Fruit fly (Drosophila melanogaster): ENCODE measurements around the gene CG42671.

The CG42671 gene

dm6 chr3L:11198375-11198774 is 15.9 kb upstream of the CG42671 start:
- TF ChIP-seq EcR (GFP tag; optimal IDR thresholded peaks at IDR 0.05), result peak; percentile 67
- no peak for TF ChIP-seq CG4496 (GFP tag; IDR thresholded peaks at IDR 0.05)
- no peak for TF ChIP-seq fd96Ca (GFP tag; IDR thresholded peaks at IDR 0.05)
- no peak for TF ChIP-seq Pif1A (GFP tag; optimal IDR thresholded peaks at IDR 0.05)
- no peak for TF ChIP-seq Snoo (tag; optimal IDR thresholded peaks at IDR 0.05)
- TF ChIP-seq CG14655 (GFP tag; optimal IDR thresholded peaks at IDR 0.05), result no peak

- TF ChIP-seq EcR (GFP tag; optimal IDR thresholded peaks at IDR 0.05) (no peak), CG14655 (GFP tag; optimal IDR thresholded peaks at IDR 0.05) (no peak), rn (GFP tag; IDR thresholded peaks at IDR 0.05) (no peak), CG10348 (GFP tag; IDR thresholded peaks at IDR 0.05) (no peak), gl (tag; optimal IDR thresholded peaks at IDR 0.05) (no peak), CG34367 (tag; optimal IDR thresholded peaks at IDR 0.05) (no peak), fd96Ca (GFP tag; IDR thresholded peaks at IDR 0.05) (no peak), D1 (tag; optimal IDR thresholded peaks at IDR 0.05) (no peak)
Observed at dm6 chr3L:11199320-11199719, 15.0 kb upstream of the CG42671 start, which contains the start of gene CG7607. Gene CG7607 (plus strand): TSS chr3L:11199620.

dm6 chr3L:11201051-11201450 is 13.3 kb upstream of the CG42671 start, which contains the start of gene nkt:
Gene nkt (plus strand): TSS chr3L:11201351.
- no peak for TF ChIP-seq CG32121 (GFP tag; IDR thresholded peaks at IDR 0.05)

DNA sequence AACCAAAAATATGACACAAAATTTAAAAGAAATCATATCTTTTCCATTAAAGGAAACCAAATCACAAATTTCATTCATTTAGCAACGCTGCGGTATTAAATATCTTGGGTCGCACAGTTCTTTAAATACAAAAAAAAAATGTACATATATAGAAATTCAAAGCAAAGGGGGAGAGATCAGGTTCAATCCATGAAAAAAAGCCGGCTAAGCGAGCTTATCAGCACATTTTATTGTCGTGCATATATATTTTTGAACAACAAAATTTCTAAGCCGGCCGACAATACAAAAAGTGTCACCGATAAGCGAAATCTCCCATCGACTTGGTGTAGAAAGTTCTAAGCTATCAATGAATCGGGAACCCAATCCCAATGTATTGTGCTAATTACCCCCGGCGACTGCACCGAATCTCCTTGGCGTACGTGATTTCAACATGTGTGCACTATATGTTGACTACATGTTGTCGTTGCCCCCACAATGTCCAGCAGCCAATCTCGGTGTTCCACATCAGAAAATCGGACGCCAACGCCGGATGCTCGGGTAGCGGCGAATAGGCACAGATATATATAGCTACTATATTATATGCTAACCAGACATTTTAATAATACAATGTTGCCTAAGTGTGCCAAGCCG is 10.4 kb upstream of the CG42671 start:
- TF ChIP-seq CG17806 (tag; optimal IDR thresholded peaks at IDR 0.05) (no peak), fd96Ca (GFP tag; IDR thresholded peaks at IDR 0.05) (no peak), CG8159 (tag; optimal IDR thresholded peaks at IDR 0.05) (no peak), CG12605 (GFP tag; IDR thresholded peaks at IDR 0.05) (no peak), D1 (tag; optimal IDR thresholded peaks at IDR 0.05) (no peak), gl (tag; optimal IDR thresholded peaks at IDR 0.05) (no peak), CG34367 (tag; optimal IDR thresholded peaks at IDR 0.05) (no peak), Pif1B (GFP tag; optimal IDR thresholded peaks at IDR 0.05) (no peak), CG32121 (GFP tag; IDR thresholded peaks at IDR 0.05) (no peak), CG14655 (GFP tag; optimal IDR thresholded peaks at IDR 0.05) (no peak), CG10348 (GFP tag; IDR thresholded peaks at IDR 0.05) (no peak), CG15710 (tag; optimal IDR thresholded peaks at IDR 0.05) (no peak), Ets98B (GFP tag; IDR thresholded peaks at IDR 0.05) (no peak), EcR (GFP tag; optimal IDR thresholded peaks at IDR 0.05) (no peak), Snoo (tag; optimal IDR thresholded peaks at IDR 0.05) (no peak), CG8301 (tag; optimal IDR thresholded peaks at IDR 0.05) (no peak), rn (GFP tag; IDR thresholded peaks at IDR 0.05) (no peak), CG4496 (GFP tag; IDR thresholded peaks at IDR 0.05) (no peak)

dm6 chr3L:11204852-11205251 is 9.5 kb upstream of the CG42671 start:
- TF ChIP-seq CG13204 (GFP tag; optimal IDR thresholded peaks at IDR 0.05), result no peak
- no peak for TF ChIP-seq CG8301 (tag; optimal IDR thresholded peaks at IDR 0.05)
- TF ChIP-seq CG34367 (tag; optimal IDR thresholded peaks at IDR 0.05), result no peak
- TF ChIP-seq gl (tag; optimal IDR thresholded peaks at IDR 0.05), result no peak

DNA sequence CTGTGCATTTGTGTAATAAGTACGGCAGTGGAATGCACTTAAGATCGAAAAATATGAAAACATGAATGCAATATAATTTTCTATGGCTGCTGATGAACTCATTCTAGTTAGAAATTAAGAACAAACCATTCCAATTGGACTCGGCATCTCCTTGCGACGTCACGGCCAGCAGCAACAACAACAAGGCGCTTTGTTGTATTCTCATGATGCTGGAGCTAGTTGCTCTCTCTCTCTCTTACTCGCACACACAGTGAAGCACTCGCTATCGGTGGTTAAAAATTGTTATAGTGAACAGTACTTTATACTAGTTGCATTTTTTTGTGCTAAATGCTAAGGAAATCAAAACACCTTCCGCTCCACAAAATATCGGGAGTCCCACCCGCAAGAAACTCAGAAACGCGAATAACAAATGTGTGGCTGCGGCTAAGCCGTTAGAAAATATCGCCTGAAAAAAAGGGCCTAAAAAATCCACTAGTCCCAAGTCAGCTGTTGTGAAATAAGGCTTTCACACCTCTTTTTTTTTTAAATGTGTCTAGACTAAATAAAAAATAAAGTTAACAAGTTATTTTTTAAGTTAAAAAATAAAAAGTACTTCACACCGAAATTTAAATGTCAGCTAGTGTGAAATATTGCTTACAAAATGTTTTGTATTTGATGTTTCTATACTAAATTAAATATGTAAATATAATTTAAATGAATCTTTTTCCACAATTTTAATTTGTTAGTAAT is 8.5 kb upstream of the CG42671 start, which contains the start of gene Plod:
Plod (minus strand) TSS at position 409 of the 729 bp plus-strand sequence.
- no peak for TF ChIP-seq CG9948 (tag; optimal IDR thresholded peaks at IDR 0.05)
- TF ChIP-seq rn (GFP tag; IDR thresholded peaks at IDR 0.05), result no peak
- TF ChIP-seq Pif1B (GFP tag; optimal IDR thresholded peaks at IDR 0.05), result no peak
- peak; percentile 61; the same call in 1 of the 2 replicates for TF ChIP-seq CG12605 (GFP tag; IDR thresholded peaks at IDR 0.05)
- no peak for TF ChIP-seq Snoo (tag; optimal IDR thresholded peaks at IDR 0.05)
- TF ChIP-seq CG15710 (tag; optimal IDR thresholded peaks at IDR 0.05), result peak; percentile 13
- no peak for TF ChIP-seq CG34367 (tag; optimal IDR thresholded peaks at IDR 0.05)
- TF ChIP-seq Ets98B (GFP tag; IDR thresholded peaks at IDR 0.05), result peak; percentile 31; the same call in 1 of the 2 replicates
- no peak for TF ChIP-seq CG13204 (GFP tag; optimal IDR thresholded peaks at IDR 0.05)
- no peak for TF ChIP-seq gl (tag; optimal IDR thresholded peaks at IDR 0.05)
- no peak for TF ChIP-seq Pif1A (GFP tag; optimal IDR thresholded peaks at IDR 0.05)
- TF ChIP-seq fd96Ca (GFP tag; IDR thresholded peaks at IDR 0.05), result no peak
- TF ChIP-seq CG17806 (tag; optimal IDR thresholded peaks at IDR 0.05), result no peak
- no peak for TF ChIP-seq CG10348 (GFP tag; IDR thresholded peaks at IDR 0.05)
- TF ChIP-seq EcR (GFP tag; optimal IDR thresholded peaks at IDR 0.05), result no peak
- TF ChIP-seq D1 (tag; optimal IDR thresholded peaks at IDR 0.05), result peak; percentile 54
- TF ChIP-seq CG14655 (GFP tag; optimal IDR thresholded peaks at IDR 0.05), result no peak
- peak; percentile 50; the same call in 1 of the 3 replicates for TF ChIP-seq CG4496 (GFP tag; IDR thresholded peaks at IDR 0.05)
- TF ChIP-seq CG8301 (tag; optimal IDR thresholded peaks at IDR 0.05), result no peak
- TF ChIP-seq CG8159 (tag; optimal IDR thresholded peaks at IDR 0.05), result no peak
- TF ChIP-seq CG32121 (GFP tag; IDR thresholded peaks at IDR 0.05), result no peak

All from whole organism, pupa.